Fruit fly (Drosophila melanogaster) whole organism, pupa: ENCODE data around the gene Atf3.

Experiments
- CG10348 ChIP-seq: fragments of 200-800 bp; sonication (Bioruptor generic); IDR thresholded peaks from 2 replicates; pipeline ENCODE4 v1.3.6; 2022; ENCODE audit warnings: missing biosample characterization, missing genetic modification characterization
- CG12605 ChIP-seq: fragments of 200-800 bp; sonication (Bioruptor generic); IDR thresholded peaks from 2 replicates; pipeline ENCODE4 v1.3.6; 2022; ENCODE audit warnings: missing biosample characterization, missing genetic modification characterization
- CG4496 ChIP-seq: fragments of 200-800 bp; sonication (Bioruptor generic); IDR thresholded peaks from 3 replicates; pipeline ENCODE4 v1.3.6; 2022; ENCODE audit warnings: missing biosample characterization, missing genetic modification characterization
- CG8159 ChIP-seq: fragments of 200-800 bp; sonication (Bioruptor generic); optimal IDR thresholded peaks from 3 replicates; lab custom pipeline; 2018; ENCODE audit warnings: missing biosample characterization, mild to moderate bottlenecking, missing genetic modification characterization, moderate library complexity
- Snoo ChIP-seq: fragments of 200-800 bp; sonication (Bioruptor generic); optimal IDR thresholded peaks from 3 replicates; lab custom pipeline; 2017; ENCODE audit warnings: missing biosample characterization, mild to moderate bottlenecking, missing genetic modification characterization, inconsistent platforms
- fd96Ca ChIP-seq: fragments of 200-800 bp; sonication (Bioruptor generic); IDR thresholded peaks from 3 replicates; pipeline ENCODE4 v1.3.6; 2022; ENCODE audit warnings: missing biosample characterization, missing genetic modification characterization
- rn ChIP-seq: fragments of 200-800 bp; sonication (Bioruptor generic); IDR thresholded peaks from 2 replicates; pipeline ENCODE4 v1.3.6; 2022; ENCODE audit warnings: missing biosample characterization, missing genetic modification characterization

DNA sequence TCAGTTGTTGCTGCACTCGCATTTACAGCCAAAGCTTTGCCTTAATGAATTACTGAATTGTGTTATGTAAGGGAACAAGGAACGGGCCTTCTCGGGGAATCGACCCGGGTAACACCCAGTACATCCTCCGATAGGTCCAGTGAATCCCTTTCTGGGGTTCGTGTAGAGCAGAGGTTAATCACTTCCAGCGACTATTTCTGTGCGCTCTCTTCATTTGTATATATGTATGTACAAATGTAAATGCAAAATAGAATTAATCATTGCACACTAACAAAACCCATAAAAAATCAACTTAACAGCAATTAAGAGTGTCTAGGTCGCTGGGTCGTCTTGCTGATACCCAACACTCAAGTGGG is 2.4 kb upstream of the Atf3 start:
- no peak for TF ChIP-seq CG8159 (tag; lab: Kevin White, UChicago)
- TF ChIP-seq CG4496 (GFP tag; lab: Robert Waterston, UW) = no peak
- no peak for TF ChIP-seq Snoo (tag; lab: Kevin White, UChicago)
- TF ChIP-seq rn (GFP tag; lab: Robert Waterston, UW) = no peak
- no peak for TF ChIP-seq CG12605 (GFP tag; lab: Robert Waterston, UW)
- no peak for TF ChIP-seq fd96Ca (GFP tag; lab: Robert Waterston, UW)
- no peak for TF ChIP-seq CG10348 (GFP tag; lab: Robert Waterston, UW)
